Worm (Caenorhabditis elegans) whole organism, midembryonic: ENCODE results near the gene sru-25.

Experiments
- T22C8.4 ChIP-seq: fragments of 200-800 bp; sonication (Bioruptor generic); IDR thresholded peaks from 2 replicates; pipeline ENCODE4 v1.3.6; 2022; ENCODE audit warnings: missing genetic modification characterization, missing compliant biosample characterization
- cog-1 ChIP-seq: sonication (generic microtip); optimal IDR thresholded peaks from 2 replicates; lab custom pipeline; 2016; ENCODE audit warnings: missing genetic modification characterization, missing compliant biosample characterization
- flt-1 ChIP-seq: fragments of 200-800 bp; sonication (Bioruptor generic); IDR thresholded peaks from 2 replicates; pipeline ENCODE4 v1.3.6; 2022; ENCODE audit warnings: missing genetic modification characterization, missing compliant biosample characterization
- klf-2 ChIP-seq: fragments of 200-800 bp; sonication (Bioruptor generic); conservative IDR thresholded peaks from 2 replicates; pipeline ENCODE4 v1.3.6; 2022; ENCODE audit warnings: missing genetic modification reagents, missing genetic modification characterization, missing compliant biosample characterization
- med-1 ChIP-seq: sonication (generic microtip); optimal IDR thresholded peaks from 2 replicates; lab custom pipeline; 2017; ENCODE audit warnings: missing genetic modification characterization, mild to moderate bottlenecking, missing compliant biosample characterization, antibody characterized with exemption, missing genetic modification reagents; ENCODE audit not compliant: insufficient read depth
- ref-1 ChIP-seq: fragments of 200-800 bp; sonication (Bioruptor generic); conservative IDR thresholded peaks from 2 replicates; pipeline ENCODE4 v1.3.6; 2022; ENCODE audit warnings: missing genetic modification reagents, missing genetic modification characterization, missing compliant biosample characterization
- tab-1 ChIP-seq: fragments of 200-800 bp; sonication (Bioruptor generic); IDR thresholded peaks from 2 replicates; pipeline ENCODE4 v1.3.6; 2022; ENCODE audit warnings: missing genetic modification characterization, missing compliant biosample characterization
- ztf-23 ChIP-seq: fragments of 200-800 bp; sonication (Bioruptor generic); IDR thresholded peaks from 2 replicates; pipeline ENCODE4 v1.3.6; 2022; ENCODE audit warnings: missing genetic modification reagents, missing genetic modification characterization, missing compliant biosample characterization
- ztf-29 ChIP-seq: fragments of 200-800 bp; sonication (Bioruptor generic); IDR thresholded peaks from 2 replicates; pipeline ENCODE4 v1.3.6; 2022; ENCODE audit warnings: missing genetic modification reagents, missing genetic modification characterization, missing compliant biosample characterization

sru-25 gene

ce11 chrV:699051-699450 is 24.9 kb upstream of the sru-25 start:
- TF ChIP-seq ref-1: no peak
- TF ChIP-seq klf-2 (GFP tag; lab: Robert Waterston, UW): no peak
- no peak for TF ChIP-seq med-1 (GFP tag; lab: Kevin White, UChicago)
- TF ChIP-seq flt-1 (GFP tag; lab: Robert Waterston, UW): no peak
- no peak for TF ChIP-seq tab-1
- TF ChIP-seq T22C8.4: no peak
- TF ChIP-seq cog-1: no peak
- no peak for TF ChIP-seq ztf-23 (GFP tag; lab: Robert Waterston, UW)
- no peak for TF ChIP-seq ztf-29 (GFP tag; lab: Robert Waterston, UW)

- TF ChIP-seq tab-1: no peak
- no peak for TF ChIP-seq ztf-29 (GFP tag; lab: Robert Waterston, UW)
- no peak for TF ChIP-seq flt-1 (GFP tag; lab: Robert Waterston, UW)
- no peak for TF ChIP-seq klf-2 (GFP tag; lab: Robert Waterston, UW)
- TF ChIP-seq cog-1: no peak
- no peak for TF ChIP-seq T22C8.4
- TF ChIP-seq ref-1: no peak
- TF ChIP-seq ztf-23 (GFP tag; lab: Robert Waterston, UW): no peak
- no peak for TF ChIP-seq med-1 (GFP tag; lab: Kevin White, UChicago)
Measured at ce11 chrV:695914-696313, 21.8 kb upstream of the sru-25 start, which contains the start of gene srj-52. Gene srj-52 (minus strand): TSS chrV:696014.

DNA sequence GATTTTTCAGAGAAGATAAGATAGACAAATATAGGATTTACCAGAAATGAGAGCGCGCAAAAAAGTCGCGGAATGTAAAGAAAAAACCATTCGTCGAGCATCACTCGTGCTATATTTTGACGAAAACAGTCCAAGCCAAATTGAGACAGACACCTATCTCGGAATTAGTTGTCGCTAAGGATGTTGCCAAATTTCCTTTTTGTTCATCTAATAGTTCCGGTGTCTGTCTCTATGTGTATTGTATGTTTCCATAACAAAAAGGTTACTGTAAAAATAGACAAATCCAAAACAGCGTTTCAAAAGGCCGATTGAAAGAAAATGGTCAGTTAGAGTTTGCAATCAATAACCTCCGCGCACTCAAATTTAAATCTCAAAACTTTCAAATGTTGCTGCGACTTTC is 20.5 kb upstream of the sru-25 start, which contains the start of gene srj-53:
TSS of gene srj-53 (minus strand) at position 101 of the 400 bp plus-strand sequence.
- TF ChIP-seq tab-1 (no peak), ref-1 (no peak), cog-1 (no peak), ztf-23 (GFP tag; lab: Robert Waterston, UW) (no peak), flt-1 (GFP tag; lab: Robert Waterston, UW) (no peak), ztf-29 (GFP tag; lab: Robert Waterston, UW) (no peak), med-1 (GFP tag; lab: Kevin White, UChicago) (no peak)

DNA sequence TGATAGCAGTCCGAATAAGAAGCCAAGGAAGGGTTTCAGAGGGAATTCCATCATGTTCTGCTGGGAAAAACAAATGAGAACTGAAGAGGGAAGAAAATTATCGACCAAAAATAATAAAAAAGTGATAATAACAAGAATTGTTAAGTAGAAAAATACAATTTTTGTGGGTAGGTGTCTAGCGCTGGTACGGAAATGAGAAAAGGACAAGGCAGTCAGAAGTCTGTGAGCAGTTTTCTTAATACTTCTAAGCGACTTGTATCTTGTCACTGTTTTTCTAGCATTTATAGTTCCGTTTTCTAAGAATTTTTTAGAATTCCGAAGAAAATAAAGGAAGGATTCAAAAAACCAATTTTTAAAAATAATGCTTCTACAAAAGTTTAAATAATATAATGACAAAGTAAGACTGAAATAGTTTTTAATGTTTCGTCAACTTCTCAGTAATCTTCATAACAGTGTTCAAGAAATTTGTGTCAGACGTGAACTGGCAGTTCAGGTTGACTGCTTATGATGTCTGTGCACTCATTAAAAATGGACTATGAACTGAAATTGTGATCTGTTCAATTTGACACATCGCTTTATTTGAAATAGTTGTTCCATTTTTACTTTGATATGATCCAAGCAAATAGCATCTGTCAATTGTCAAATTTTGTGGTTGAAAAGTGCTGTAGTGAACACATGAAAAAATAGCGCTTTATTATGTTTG is 18.8 kb upstream of the sru-25 start, which contains the start of gene srx-4:
TSS of gene srx-4 (minus strand) at position 51 of the 703 bp plus-strand sequence.
- TF ChIP-seq tab-1 (no peak), ref-1 (no peak), klf-2 (GFP tag; lab: Robert Waterston, UW) (no peak), ztf-23 (GFP tag; lab: Robert Waterston, UW) (no peak), ztf-29 (GFP tag; lab: Robert Waterston, UW) (no peak), T22C8.4 (no peak), flt-1 (GFP tag; lab: Robert Waterston, UW) (no peak), med-1 (GFP tag; lab: Kevin White, UChicago) (no peak), cog-1 (no peak)

DNA sequence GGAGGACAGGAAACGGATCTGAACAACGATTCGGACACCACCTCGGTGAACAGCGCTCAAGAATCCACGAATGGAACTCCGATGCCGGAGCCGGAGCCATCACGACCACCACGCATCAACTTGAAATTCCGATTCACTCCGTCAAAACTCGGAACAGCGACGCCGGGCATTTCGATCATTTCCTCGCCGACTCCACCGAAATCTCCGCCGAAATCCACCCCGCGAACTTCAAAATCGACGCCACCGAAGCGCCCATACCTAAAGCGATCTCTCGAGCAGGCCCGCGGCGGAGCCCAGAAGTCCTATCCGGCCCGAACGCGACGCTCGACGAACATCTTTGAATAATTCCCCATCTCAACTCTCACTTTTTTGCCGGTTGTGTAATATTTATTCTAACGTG is 15.4 kb upstream of the sru-25 start:
- TF ChIP-seq ref-1 (no peak), flt-1 (GFP tag; lab: Robert Waterston, UW) (no peak), med-1 (GFP tag; lab: Kevin White, UChicago) (no peak), cog-1 (no peak), ztf-29 (GFP tag; lab: Robert Waterston, UW) (no peak), ztf-23 (GFP tag; lab: Robert Waterston, UW) (no peak), klf-2 (GFP tag; lab: Robert Waterston, UW) (no peak), T22C8.4 (no peak), tab-1 (no peak)

- TF ChIP-seq ref-1: no peak
- TF ChIP-seq tab-1: no peak
- no peak for TF ChIP-seq med-1 (GFP tag; lab: Kevin White, UChicago)
- no peak for TF ChIP-seq ztf-23 (GFP tag; lab: Robert Waterston, UW)
- no peak for TF ChIP-seq T22C8.4
- no peak for TF ChIP-seq flt-1 (GFP tag; lab: Robert Waterston, UW)
- no peak for TF ChIP-seq klf-2 (GFP tag; lab: Robert Waterston, UW)
- no peak for TF ChIP-seq ztf-29 (GFP tag; lab: Robert Waterston, UW)
Measured at ce11 chrV:687384-687783, 13.3 kb upstream of the sru-25 start, which contains the start of gene H25P19.1. Gene H25P19.1 (plus strand): TSS chrV:687684.

DNA sequence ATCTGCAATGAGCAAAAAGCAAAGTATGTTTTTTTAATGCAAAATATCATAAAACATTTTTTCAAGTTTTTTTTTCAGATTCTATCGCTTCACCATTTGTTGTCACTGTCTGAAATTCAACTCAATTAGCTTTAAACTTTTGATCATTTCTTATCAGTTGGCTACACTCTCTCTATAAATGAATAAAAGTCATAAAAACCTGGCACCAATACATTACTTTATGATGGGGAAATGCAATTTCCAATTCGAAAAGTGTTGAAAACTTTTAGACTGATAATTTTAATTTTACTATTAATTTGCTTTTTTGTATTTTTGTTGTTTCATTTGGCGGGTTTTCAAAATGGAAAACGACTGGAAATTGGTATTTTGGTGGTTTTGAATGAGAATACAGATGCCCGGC is 9.7 kb upstream of the sru-25 start, which contains the start of gene F31F4.1:
TSS of gene F31F4.1 (plus strand) at position 203 of the 400 bp plus-strand sequence.
- TF ChIP-seq T22C8.4 (no peak), ztf-29 (GFP tag; lab: Robert Waterston, UW) (no peak), tab-1 (no peak), med-1 (GFP tag; lab: Kevin White, UChicago) (no peak), ref-1 (no peak), ztf-23 (GFP tag; lab: Robert Waterston, UW) (no peak), cog-1 (no peak), flt-1 (GFP tag; lab: Robert Waterston, UW) (no peak), klf-2 (GFP tag; lab: Robert Waterston, UW) (no peak)

DNA sequence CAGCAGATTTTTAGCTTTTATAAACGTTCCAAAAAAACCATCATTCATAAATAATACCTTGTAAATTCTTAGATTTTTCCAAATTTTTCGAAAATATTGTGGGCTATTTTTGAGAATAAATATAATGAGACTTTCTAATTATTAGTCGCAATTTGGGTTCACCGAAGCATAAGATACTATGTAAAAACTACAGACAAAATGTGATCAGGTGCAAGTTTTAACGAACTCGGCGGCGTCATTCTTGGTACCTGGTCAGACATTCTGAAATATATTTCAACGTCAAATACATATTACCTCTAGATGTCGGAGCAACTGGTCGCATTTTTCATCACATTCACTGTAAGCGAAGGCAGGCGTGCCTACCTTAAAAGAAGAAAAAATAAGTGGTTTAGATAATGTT is 7.9 kb upstream of the sru-25 start, which contains the start of gene srx-23:
TSS of gene srx-23 (plus strand) at position 301 of the 400 bp plus-strand sequence.
- TF ChIP-seq ztf-23 (GFP tag; lab: Robert Waterston, UW) (no peak), flt-1 (GFP tag; lab: Robert Waterston, UW) (no peak), ztf-29 (GFP tag; lab: Robert Waterston, UW) (no peak), med-1 (GFP tag; lab: Kevin White, UChicago) (no peak), T22C8.4 (no peak), ref-1 (no peak), klf-2 (GFP tag; lab: Robert Waterston, UW) (no peak), tab-1 (no peak), cog-1 (no peak)

- no peak for TF ChIP-seq ztf-29 (GFP tag; lab: Robert Waterston, UW)
Measured at ce11 chrV:679663-680062, 5.5 kb upstream of the sru-25 start, which contains the start of gene srx-22. Gene srx-22 (plus strand): TSS chrV:679963.
